Fruit fly (Drosophila melanogaster) ovary, adult (tissue): ENCODE results near the gene CG17249.
A peak's percentile ranks its signal among the peaks of the same experiment; 100 is the strongest.

Source experiments
- CG17801 ChIP-seq: fragments of 200-800 bp; optimal IDR thresholded peaks from 2 replicates; lab custom pipeline; 2019; ENCODE audit warnings: missing biosample characterization, mild to moderate bottlenecking, missing genetic modification characterization, moderate library complexity; ENCODE audit not compliant: partially characterized antibody

CG17249 gene

dm6 chr3L:1629064-1629777, 18.0 kb downstream of the CG17249 start, which contains the start of gene GC:
GC (minus strand) TSS chr3L:1629301.
- no peak for TF ChIP-seq CG17801 (GFP tag; lab: Kevin White, UChicago)

- TF ChIP-seq CG17801 (GFP tag; lab: Kevin White, UChicago) = no peak
These were observed 18.9 kb downstream of the CG17249 start, which contains the start of gene CG13928 for dm6 chr3L:1628176-1628866. CG13928 (minus strand) TSS chr3L:1628377.

- TF ChIP-seq CG17801 (GFP tag; lab: Kevin White, UChicago) = no peak
These were observed 20.3 kb downstream of the CG17249 start for dm6 chr3L:1626924-1627323.

- peak; percentile 39 for TF ChIP-seq CG17801 (GFP tag; lab: Kevin White, UChicago)
These were observed 29.0 kb downstream of the CG17249 start, which contains the start of the genes CG13926, ABCB7 and CG33230 for dm6 chr3L:1618116-1618727. CG13926 (minus strand) TSS chr3L:1618158. ABCB7 (plus strand) TSS chr3L:1618414. CG33230 (plus strand) TSS chr3L:1618414.

dm6 chr3L:1615701-1616100, 31.6 kb downstream of the CG17249 start, which contains the start of gene CG12105:
CG12105 (minus strand) TSS chr3L:1615801.
- no peak for TF ChIP-seq CG17801 (GFP tag; lab: Kevin White, UChicago)

dm6 chr3L:1614465-1615084, 32.7 kb downstream of the CG17249 start:
- no peak for TF ChIP-seq CG17801 (GFP tag; lab: Kevin White, UChicago)

dm6 chr3L:1609611-1610010, 37.7 kb downstream of the CG17249 start:
- no peak for TF ChIP-seq CG17801 (GFP tag; lab: Kevin White, UChicago)

dm6 chr3L:1602833-1603128, 44.5 kb downstream of the CG17249 start, which contains the start of the genes CG18170 and CG33791:
CG18170 (plus strand) TSS chr3L:1602954.
CG33791 (plus strand) TSS chr3L:1602954.
- no peak for TF ChIP-seq CG17801 (GFP tag; lab: Kevin White, UChicago)

- TF ChIP-seq CG17801 (GFP tag; lab: Kevin White, UChicago) = no peak
These were observed 45.0 kb downstream of the CG17249 start, which contains the start of gene CG12104 for dm6 chr3L:1602064-1602832. CG12104 (minus strand) TSS chr3L:1602674.
